Fruit fly (Drosophila melanogaster): ENCODE data around the gene Cpr67B.

The Cpr67B gene

dm6 chr3L:9426656-9427294 lies 22.2 kb downstream of the Cpr67B start, which contains the start of the genes Atat and Shc (continued):
- TF ChIP-seq crc (GFP tag; optimal IDR thresholded peaks at IDR 0.05) (peak; percentile 98), CkIIα-i1 (GFP tag; IDR thresholded peaks at IDR 0.05) (peak; percentile 97), Bgb (GFP tag; IDR thresholded peaks at IDR 0.05; ENCODE audit: partially characterized antibody) (peak; percentile 89), en (GFP tag; optimal IDR thresholded peaks at IDR 0.05) (peak; percentile 98), eyg (GFP tag; optimal IDR thresholded peaks at IDR 0.05) (peak; percentile 99), CG6791 (GFP tag; IDR thresholded peaks at IDR 0.05; ENCODE audit: partially characterized antibody) (peak; percentile 85), CG2129 (GFP tag; IDR thresholded peaks at IDR 0.05; ENCODE audit: partially characterized antibody) (peak; percentile 76), CG8290 (GFP tag; optimal IDR thresholded peaks at IDR 0.05) (peak; percentile 99), CG8290 (tag; optimal IDR thresholded peaks at IDR 0.05) (peak; percentile 98 to 100), CG4617 (GFP tag; optimal IDR thresholded peaks at IDR 0.05; ENCODE audit: borderline replicate concordance) (peak; percentile 100), CG18599 (GFP tag; optimal IDR thresholded peaks at IDR 0.05) (peak; percentile 99), ham (GFP tag; IDR thresholded peaks at IDR 0.05) (peak; percentile 98), lola (GFP tag; optimal IDR thresholded peaks at IDR 0.05) (peak in 1 of 3 experiments; percentile 98), Xbp1 (GFP tag; optimal IDR thresholded peaks at IDR 0.05) (peak; percentile 100), CG12219 (GFP tag; optimal IDR thresholded peaks at IDR 0.05) (peak; percentile 94), B-H2 (GFP tag; optimal IDR thresholded peaks at IDR 0.05) (peak; percentile 99), CG10654 (GFP tag; optimal IDR thresholded peaks at IDR 0.05) (peak; percentile 99), croc (GFP tag; conservative IDR thresholded peaks at IDR 0.05) (peak; percentile 99), Dfd (GFP tag; optimal IDR thresholded peaks at IDR 0.05) (peak in 1 of 2 experiments; percentile 87), YL-1 (GFP tag; optimal IDR thresholded peaks at IDR 0.05) (peak; percentile 98), pan (optimal IDR thresholded peaks at IDR 0.05) (no peak), pan (GFP tag; optimal IDR thresholded peaks at IDR 0.05 in 1 of 2, IDR thresholded peaks at IDR 0.05 in 1 of 2) (peak in 1 of 2 experiments; percentile 99), nerfin-1 (tag; optimal IDR thresholded peaks at IDR 0.05) (peak; percentile 95), MTF-1 (GFP tag; optimal IDR thresholded peaks at IDR 0.05; ENCODE audit: borderline replicate concordance) (peak; percentile 93), stc (GFP tag; IDR thresholded peaks at IDR 0.05) (peak; percentile 98), CG15601 (tag; optimal IDR thresholded peaks at IDR 0.05) (peak; percentile 97), Bdp1 (GFP tag; optimal IDR thresholded peaks at IDR 0.05) (peak; percentile 95), CG15514 (GFP tag; optimal IDR thresholded peaks at IDR 0.05) (peak; percentile 96), CG12104 (GFP tag; optimal IDR thresholded peaks at IDR 0.05) (peak; percentile 98), Abd-B (GFP tag; optimal IDR thresholded peaks at IDR 0.05) (peak; percentile 100), Poxn (GFP tag; IDR thresholded peaks at IDR 0.05) (peak; percentile 99), CG1529 (GFP tag; optimal IDR thresholded peaks at IDR 0.05) (peak; percentile 94), CG7786 (GFP tag; optimal IDR thresholded peaks at IDR 0.05) (peak; percentile 100), run (tag; optimal IDR thresholded peaks at IDR 0.05) (peak; percentile 94), CG17359 (tag; optimal IDR thresholded peaks at IDR 0.05) (peak; percentile 98), fru (optimal IDR thresholded peaks at IDR 0.05) (no peak), sna (GFP tag; IDR thresholded peaks at IDR 0.05; ENCODE audit: partially characterized antibody) (peak; percentile 92), Mes4 (GFP tag; optimal IDR thresholded peaks at IDR 0.05) (peak; percentile 99), Dip2 (GFP tag; IDR thresholded peaks at IDR 0.05) (peak; percentile 83), gcm2 (GFP tag; optimal IDR thresholded peaks at IDR 0.05) (peak; percentile 97), CG5953 (GFP tag; IDR thresholded peaks at IDR 0.05) (peak; percentile 98), CG15269 (tag; optimal IDR thresholded peaks at IDR 0.05) (peak; percentile 99), Stat92E (GFP tag; optimal IDR thresholded peaks at IDR 0.05) (peak in 1 of 3 experiments; percentile 90), chm (GFP tag; IDR thresholded peaks at IDR 0.05) (peak; percentile 99), CG11398 (GFP tag; optimal IDR thresholded peaks at IDR 0.05) (peak; percentile 99), hkb (optimal IDR thresholded peaks at IDR 0.05) (peak; percentile 90), hkb (GFP tag; IDR thresholded peaks at IDR 0.05) (peak; percentile 98), CG11696 (GFP tag; IDR thresholded peaks at IDR 0.05) (peak; percentile 95), sens-2 (GFP tag; IDR thresholded peaks at IDR 0.05) (peak; percentile 98), CG15011 (GFP tag; optimal IDR thresholded peaks at IDR 0.05) (peak; percentile 96)
